Fruit fly (Drosophila melanogaster): ENCODE data around the gene Grp170.

Gene Grp170

DNA sequence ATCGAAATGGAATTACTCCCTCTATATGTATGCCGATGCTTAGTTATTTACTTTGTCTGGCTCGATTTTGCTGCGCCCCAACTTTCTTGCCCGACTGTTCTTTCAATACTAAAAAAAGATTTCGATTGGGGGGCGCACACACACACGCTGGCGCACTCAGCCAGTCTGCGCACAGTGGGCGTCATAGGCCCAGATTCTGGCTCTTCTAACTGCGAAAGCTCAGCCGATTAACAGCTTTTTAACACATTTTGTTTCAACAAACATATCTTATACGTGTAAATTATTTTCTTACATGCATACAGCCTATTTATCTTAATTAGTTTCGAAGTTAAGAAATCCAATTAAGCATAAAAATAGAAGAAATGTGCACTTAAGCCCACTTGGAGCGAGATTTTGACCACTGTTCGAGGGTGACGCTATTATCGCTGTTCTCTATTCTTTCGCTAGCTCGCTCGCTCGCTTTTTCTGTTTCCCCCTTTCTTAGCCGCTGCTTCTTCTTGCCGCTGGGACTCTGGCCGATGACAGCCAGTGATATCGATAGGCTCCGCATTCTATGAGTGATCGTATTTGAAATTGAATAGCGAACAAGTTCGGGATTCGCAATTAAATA, 52.6 kb downstream of the Grp170 start, which contains the start of gene Vinc (continued):
- TF ChIP-seq Kr (GFP tag; optimal IDR thresholded peaks at IDR 0.05) (peak; percentile 42), gcm2 (GFP tag; optimal IDR thresholded peaks at IDR 0.05) (peak; percentile 60), ftz-f1 (GFP tag; optimal IDR thresholded peaks at IDR 0.05) (peak; percentile 79), Side (GFP tag; optimal IDR thresholded peaks at IDR 0.05) (peak; percentile 88), CG11398 (GFP tag; optimal IDR thresholded peaks at IDR 0.05) (peak; percentile 64), Bdp1 (GFP tag; optimal IDR thresholded peaks at IDR 0.05) (peak; percentile 51), cg (GFP tag; optimal IDR thresholded peaks at IDR 0.05) (peak; percentile 71), CG42726 (GFP tag; IDR thresholded peaks at IDR 0.05; ENCODE audit: partially characterized antibody) (no peak), otp (GFP tag; IDR thresholded peaks at IDR 0.05) (peak; percentile 64; the same call in 2 of the 3 replicates), jumu (GFP tag; optimal IDR thresholded peaks at IDR 0.05) (peak; percentile 86), chm (GFP tag; IDR thresholded peaks at IDR 0.05) (peak; percentile 52; the same call in 1 of the 2 replicates), onecut (GFP tag; IDR thresholded peaks at IDR 0.05) (peak; percentile 82), Adf1 (GFP tag; IDR thresholded peaks at IDR 0.05) (peak; percentile 70), CG1024 (GFP tag; IDR thresholded peaks at IDR 0.05) (no peak), CG33557 (GFP tag; optimal IDR thresholded peaks at IDR 0.05) (peak; percentile 39), Hr3 (GFP tag; optimal IDR thresholded peaks at IDR 0.05) (peak; percentile 62), CG31365 (tag; optimal IDR thresholded peaks at IDR 0.05) (peak; percentile 62), Spps (tag; optimal IDR thresholded peaks at IDR 0.05) (peak; percentile 74), GATAe (GFP tag; conservative IDR thresholded peaks at IDR 0.05) (peak; percentile 78), CG15696 (tag; optimal IDR thresholded peaks at IDR 0.05) (peak; percentile 73), zen2 (GFP tag; IDR thresholded peaks at IDR 0.05; ENCODE audit: partially characterized antibody) (peak; percentile 41; the same call in 1 of the 3 replicates), Atf-2 (GFP tag; optimal IDR thresholded peaks at IDR 0.05) (peak; percentile 67), CG7786 (GFP tag; optimal IDR thresholded peaks at IDR 0.05) (peak; percentile 80), aop (GFP tag; IDR thresholded peaks at IDR 0.05) (no peak), ATbp (GFP tag; optimal IDR thresholded peaks at IDR 0.05) (peak; percentile 52), CG1647 (GFP tag; optimal IDR thresholded peaks at IDR 0.05) (peak; percentile 70), ash1 (GFP tag; optimal IDR thresholded peaks at IDR 0.05) (peak; percentile 35), pita (GFP tag; optimal IDR thresholded peaks at IDR 0.05) (no peak), yki (optimal IDR thresholded peaks at IDR 0.05) (no peak), CG18599 (GFP tag; optimal IDR thresholded peaks at IDR 0.05) (peak; percentile 96), org-1 (GFP tag; optimal IDR thresholded peaks at IDR 0.05) (peak; percentile 53), bcd (GFP tag; optimal IDR thresholded peaks at IDR 0.05) (peak; percentile 92), Lpt (GFP tag; optimal IDR thresholded peaks at IDR 0.05) (no peak), CG17912 (GFP tag; optimal IDR thresholded peaks at IDR 0.05) (peak; percentile 56), CG9727 (GFP tag; optimal IDR thresholded peaks at IDR 0.05) (peak; percentile 83), CG10209 (GFP tag; optimal IDR thresholded peaks at IDR 0.05) (peak; percentile 89), gsb (GFP tag; IDR thresholded peaks at IDR 0.05) (peak; percentile 78), D19B (GFP tag; optimal IDR thresholded peaks at IDR 0.05) (peak; percentile 84), trh (GFP tag; optimal IDR thresholded peaks at IDR 0.05) (peak; percentile 24), ci (GFP tag; IDR thresholded peaks at IDR 0.05) (no peak; the same call in 1 of the 3 replicates), CG3726 (GFP tag; IDR thresholded peaks at IDR 0.05) (no peak), CG4707 (GFP tag; optimal IDR thresholded peaks at IDR 0.05) (peak; percentile 100), Drgx (GFP tag; IDR thresholded peaks at IDR 0.05) (peak; percentile 93), klu (GFP tag; IDR thresholded peaks at IDR 0.05) (peak; percentile 71; the same call in 1 of the 2 replicates), CoRest (tag; optimal IDR thresholded peaks at IDR 0.05) (peak; percentile 84), rib (GFP tag; IDR thresholded peaks at IDR 0.05) (peak; percentile 63; the same call in 1 of the 2 replicates), ttk (GFP tag; IDR thresholded peaks at IDR 0.05) (peak; percentile 64), ato (GFP tag; IDR thresholded peaks at IDR 0.05; ENCODE audit: partially characterized antibody) (peak; percentile 35; the same call in 1 of the 2 replicates), CG8478 (optimal IDR thresholded peaks at IDR 0.05) (no peak), ind (GFP tag; optimal IDR thresholded peaks at IDR 0.05) (peak; percentile 90), Optix (GFP tag; IDR thresholded peaks at IDR 0.05) (peak; percentile 52; the same call in 1 of the 3 replicates)

Data from whole organism, embryonic.